Worm (Caenorhabditis elegans) whole organism, L4/young adult: ENCODE measurements around the gene ZC21.6.

Source experiments
- W03F9.2 ChIP-seq: fragments of 150-350 bp; optimal IDR thresholded peaks from 2 replicates; lab custom pipeline; 2014; ENCODE audit warnings: missing biosample characterization, missing genetic modification characterization
- dao-5 ChIP-seq: sonication (generic microtip); optimal IDR thresholded peaks from 2 replicates; lab custom pipeline; 2016; ENCODE audit warnings: missing genotype, missing genetic modification characterization, moderate library complexity, missing compliant biosample characterization
- him-1 ChIP-seq: sonication (generic microtip); optimal IDR thresholded peaks from 2 replicates; lab custom pipeline; 2016; ENCODE audit warnings: missing genotype, missing genetic modification reagents, missing genetic modification characterization, missing compliant biosample characterization

ZC21.6 gene

DNA sequence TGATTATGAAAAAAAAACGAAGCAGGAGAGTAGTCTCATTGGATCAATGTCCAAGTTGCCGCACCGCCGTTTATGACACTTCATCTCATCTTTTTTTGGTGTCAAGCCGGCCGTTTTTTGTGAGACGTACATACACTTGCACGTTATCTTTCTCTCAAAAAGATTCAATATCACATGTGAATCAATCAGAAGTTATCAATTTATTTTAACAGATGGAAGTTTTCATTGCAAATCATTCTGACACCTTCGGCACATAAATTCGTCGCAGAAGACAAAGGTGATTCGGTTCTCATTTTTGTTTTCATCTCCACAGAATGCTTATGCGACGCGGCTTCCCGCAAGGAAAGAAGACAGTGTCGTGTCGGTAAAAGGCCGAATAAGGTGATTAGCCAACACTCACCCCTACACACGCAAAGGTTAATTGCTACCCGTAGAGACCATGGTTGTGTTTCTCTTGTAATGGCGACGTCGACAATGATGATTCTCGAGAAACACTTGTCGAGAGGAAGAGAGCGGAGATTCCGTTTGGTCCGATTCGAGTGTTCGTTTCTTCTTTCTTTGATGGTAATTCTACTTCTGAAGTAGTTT, 41.1 kb downstream of the ZC21.6 start:
- TF ChIP-seq dao-5 (tag; lab: Kevin White, UChicago) = no peak
- TF ChIP-seq W03F9.2 (tag; lab: Kevin White, UChicago) = no peak
- no peak for TF ChIP-seq him-1 (tag; lab: Kevin White, UChicago)

- TF ChIP-seq him-1 (tag; lab: Kevin White, UChicago) = no peak
- TF ChIP-seq W03F9.2 (tag; lab: Kevin White, UChicago) = no peak
Observed at ce11 chrIII:8503341-8503740, 42.1 kb downstream of the ZC21.6 start.

DNA sequence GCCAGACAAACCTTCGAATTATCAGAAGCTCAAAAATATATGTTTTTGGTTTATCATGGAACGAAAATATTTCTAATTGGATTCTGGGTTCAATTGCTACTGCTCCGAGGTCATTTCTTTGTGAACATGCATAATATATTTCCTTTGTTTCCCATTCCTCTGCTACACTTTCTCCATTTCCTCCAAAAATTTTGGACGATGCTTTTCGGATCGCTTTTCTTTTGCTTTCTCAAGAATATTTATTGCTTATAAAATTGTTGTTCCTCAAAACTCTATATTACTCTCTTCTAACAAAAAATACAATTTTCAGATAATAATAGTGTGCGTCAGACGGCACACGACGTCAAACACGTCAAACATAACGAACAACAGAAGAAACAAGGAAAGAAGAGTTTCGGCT, 50.7 kb downstream of the ZC21.6 start, which contains the start of gene pac-1:
pac-1 (plus strand) TSS at position 301 of the 400 bp plus-strand sequence.
- TF ChIP-seq dao-5 (tag; lab: Kevin White, UChicago) = no peak
- no peak for TF ChIP-seq him-1 (tag; lab: Kevin White, UChicago)
- no peak for TF ChIP-seq W03F9.2 (tag; lab: Kevin White, UChicago)
